Fruit fly (Drosophila melanogaster): Measurements from ENCODE around the gene Iris.

- no peak for TF ChIP-seq insv (optimal IDR thresholded peaks at IDR 0.05)
- no peak for TF ChIP-seq psq (optimal IDR thresholded peaks at IDR 0.05)
- no peak for TF ChIP-seq h (optimal IDR thresholded peaks at IDR 0.05)
Measured at dm6 chr2L:1166326-1166725, 32.4 kb upstream of the Iris start, which contains the start of gene CG14341.
